Worm (Caenorhabditis elegans) whole organism, L2 larva: ENCODE results near the gene R160.12.

Source experiments
- C34F6.9 ChIP-seq: fragments of 150-350 bp; optimal IDR thresholded peaks from 2 replicates; lab custom pipeline; 2014; ENCODE audit warnings: missing biosample characterization, missing genetic modification characterization
- F13H6.1 ChIP-seq: sonication (generic microtip); optimal IDR thresholded peaks from 2 replicates; lab custom pipeline; 2016; ENCODE audit warnings: missing genetic modification characterization, missing compliant biosample characterization
- R02D3.7 ChIP-seq: fragments of 150-350 bp; optimal IDR thresholded peaks from 2 replicates; lab custom pipeline; 2014; ENCODE audit warnings: missing biosample characterization, missing genetic modification characterization
- Y55F3AM.14 ChIP-seq: fragments of 200-800 bp; sonication (Bioruptor generic); optimal IDR thresholded peaks from 2 replicates; lab custom pipeline; 2018; ENCODE audit warnings: mild to moderate bottlenecking, missing genetic modification characterization, missing compliant biosample characterization
- alr-1 ChIP-seq: fragments of 150-350 bp; optimal IDR thresholded peaks from 2 replicates; lab custom pipeline; 2014; ENCODE audit warnings: missing biosample characterization, missing genetic modification characterization
- aly-2 ChIP-seq: fragments of 150-350 bp; optimal IDR thresholded peaks from 2 replicates; lab custom pipeline; 2014; ENCODE audit warnings: missing biosample characterization, missing genetic modification characterization
- ama-1 ChIP-seq: fragments of 150-350 bp; optimal IDR thresholded peaks from 2 replicates; lab custom pipeline; 2018; ENCODE audit warnings: inconsistent platforms
- ceh-16 ChIP-seq: fragments of 150-350 bp; optimal IDR thresholded peaks from 2 replicates; lab custom pipeline; 2014; ENCODE audit warnings: missing biosample characterization, missing genetic modification characterization
- ceh-82 ChIP-seq: fragments of 150-350 bp; optimal IDR thresholded peaks from 2 replicates; lab custom pipeline; 2014; ENCODE audit warnings: missing biosample characterization, missing genetic modification characterization
- crh-2 ChIP-seq: sonication (generic microtip); optimal IDR thresholded peaks from 2 replicates; lab custom pipeline; 2017; ENCODE audit warnings: missing biosample characterization, missing genetic modification characterization
- dmd-4 ChIP-seq: sonication (generic microtip); optimal IDR thresholded peaks from 2 replicates; lab custom pipeline; 2017; ENCODE audit warnings: missing biosample characterization, missing genetic modification characterization
- egl-27 ChIP-seq: sonication (generic microtip); optimal IDR thresholded peaks from 3 replicates; lab custom pipeline; 2017; ENCODE audit warnings: missing biosample characterization, missing genetic modification reagents, missing genetic modification characterization
- elt-1 ChIP-seq: fragments of 150-350 bp; optimal IDR thresholded peaks from 2 replicates; lab custom pipeline; 2014; ENCODE audit warnings: missing biosample characterization, missing genetic modification characterization
- elt-3 ChIP-seq: sonication (generic microtip); optimal IDR thresholded peaks from 2 replicates; lab custom pipeline; 2017; ENCODE audit warnings: missing biosample characterization, missing genetic modification characterization
- fos-1 ChIP-seq: fragments of 150-350 bp; optimal IDR thresholded peaks from 2 replicates; lab custom pipeline; 2014; ENCODE audit warnings: missing biosample characterization, missing genetic modification characterization
- gmeb-1 ChIP-seq: fragments of 150-350 bp; optimal IDR thresholded peaks from 2 replicates; lab custom pipeline; 2014; ENCODE audit warnings: missing biosample characterization, missing genetic modification characterization
- lin-11 ChIP-seq: fragments of 150-350 bp; sonication (generic microtip); optimal IDR thresholded peaks from 2 replicates; lab custom pipeline; 2014; ENCODE audit warnings: missing biosample characterization, missing genetic modification characterization, inconsistent platforms, mixed read lengths
- lin-13 ChIP-seq: fragments of 150-350 bp; optimal IDR thresholded peaks from 2 replicates; lab custom pipeline; 2014; ENCODE audit warnings: missing biosample characterization, missing genetic modification reagents, missing genetic modification characterization
- lsy-2 ChIP-seq, 2 experiments: fragments of 150-350 bp in 1 of 2; sonication (generic microtip) in 1 of 2; optimal IDR thresholded peaks; 2 replicates each; lab custom pipeline; 2014 to 2017; ENCODE audit warnings: missing biosample characterization in 2 of 2, missing genetic modification characterization in 2 of 2
- mab-5 ChIP-seq: fragments of 150-350 bp; optimal IDR thresholded peaks from 2 replicates; lab custom pipeline; 2014; ENCODE audit warnings: missing biosample characterization, missing genetic modification characterization
- mbf-1 ChIP-seq: sonication (generic microtip); optimal IDR thresholded peaks from 2 replicates; lab custom pipeline; 2017; ENCODE audit warnings: missing biosample characterization, missing genetic modification characterization
- mdl-1 ChIP-seq, 2 experiments: fragments of 150-350 bp in 1 of 2; sonication (generic microtip) in 1 of 2; optimal IDR thresholded peaks; 2 replicates each; lab custom pipeline; 2017; ENCODE audit warnings: missing biosample characterization in 2 of 2, missing genetic modification characterization in 2 of 2
- nhr-10 ChIP-seq: sonication (generic microtip); optimal IDR thresholded peaks from 2 replicates; lab custom pipeline; 2017; ENCODE audit warnings: missing biosample characterization, missing genetic modification characterization
- nhr-11 ChIP-seq: fragments of 150-350 bp; optimal IDR thresholded peaks from 2 replicates; lab custom pipeline; 2014; ENCODE audit warnings: missing biosample characterization, missing genetic modification characterization
- nhr-12 ChIP-seq: fragments of 150-350 bp; optimal IDR thresholded peaks from 2 replicates; lab custom pipeline; 2014; ENCODE audit warnings: missing biosample characterization, missing genetic modification characterization
- nhr-129 ChIP-seq: fragments of 150-350 bp; optimal IDR thresholded peaks from 2 replicates; lab custom pipeline; 2014; ENCODE audit warnings: missing biosample characterization, missing genetic modification characterization
- nhr-21 ChIP-seq: fragments of 150-350 bp; optimal IDR thresholded peaks from 2 replicates; lab custom pipeline; 2014; ENCODE audit warnings: missing biosample characterization, missing genetic modification characterization
- nhr-25 ChIP-seq: fragments of 150-350 bp; sonication (generic microtip); optimal IDR thresholded peaks from 3 replicates; lab custom pipeline; 2014; ENCODE audit warnings: missing biosample characterization, missing genetic modification characterization
- nhr-6 ChIP-seq: fragments of 150-350 bp; optimal IDR thresholded peaks from 2 replicates; lab custom pipeline; 2014; ENCODE audit warnings: missing biosample characterization, missing genetic modification characterization
- nhr-77 ChIP-seq: fragments of 150-350 bp; optimal IDR thresholded peaks from 2 replicates; lab custom pipeline; 2014; ENCODE audit warnings: missing biosample characterization, missing genetic modification characterization
- peb-1 ChIP-seq: fragments of 150-350 bp; optimal IDR thresholded peaks from 2 replicates; lab custom pipeline; 2014; ENCODE audit warnings: missing biosample characterization, missing genetic modification characterization
- sem-4 ChIP-seq: fragments of 150-350 bp; optimal IDR thresholded peaks from 2 replicates; lab custom pipeline; 2014; ENCODE audit warnings: missing biosample characterization, missing genetic modification reagents, missing genetic modification characterization
- skn-1 ChIP-seq: sonication (generic microtip); optimal IDR thresholded peaks from 2 replicates; lab custom pipeline; 2017; ENCODE audit warnings: missing biosample characterization, missing genetic modification characterization
- sma-3 ChIP-seq: sonication (generic microtip); optimal IDR thresholded peaks from 2 replicates; lab custom pipeline; 2016; ENCODE audit warnings: missing genetic modification reagents, missing genetic modification characterization, missing compliant biosample characterization
- sma-9 ChIP-seq, 2 experiments: fragments of 150-350 bp in 1 of 2; sonication (generic microtip) in 1 of 2; optimal IDR thresholded peaks; 2 replicates each; lab custom pipeline; 2014 to 2016; ENCODE audit warnings: missing genetic modification characterization in 2 of 2, mild to moderate bottlenecking in 1 of 2, missing biosample characterization in 1 of 2, missing compliant biosample characterization in 1 of 2, missing genetic modification reagents in 1 of 2, moderate library complexity in 1 of 2
- snpc-4 ChIP-seq: fragments of 150-350 bp; optimal IDR thresholded peaks from 2 replicates; lab custom pipeline; 2014; ENCODE audit warnings: missing biosample characterization, missing genetic modification characterization
- unc-55 ChIP-seq: fragments of 150-350 bp; sonication (generic microtip); optimal IDR thresholded peaks from 3 replicates; lab custom pipeline; 2014; ENCODE audit warnings: missing biosample characterization, missing genetic modification reagents, missing genetic modification characterization
- unc-62 ChIP-seq: fragments of 150-350 bp; optimal IDR thresholded peaks from 2 replicates; lab custom pipeline; 2014; ENCODE audit warnings: missing biosample characterization, missing genetic modification reagents, missing genetic modification characterization
- zag-1 ChIP-seq: fragments of 150-350 bp; optimal IDR thresholded peaks from 2 replicates; lab custom pipeline; 2014; ENCODE audit warnings: missing biosample characterization, missing genetic modification characterization
- ztf-1 ChIP-seq: fragments of 200-800 bp; sonication (Bioruptor generic); conservative IDR thresholded peaks from 2 replicates; pipeline ENCODE4 v1.3.6; 2022; ENCODE audit warnings: missing genetic modification characterization, missing compliant biosample characterization
- ztf-11 ChIP-seq: sonication (generic microtip); optimal IDR thresholded peaks from 2 replicates; lab custom pipeline; 2017; ENCODE audit warnings: missing biosample characterization, missing genetic modification characterization
- ztf-4 ChIP-seq: fragments of 150-350 bp; optimal IDR thresholded peaks from 2 replicates; lab custom pipeline; 2014; ENCODE audit warnings: missing biosample characterization, missing genetic modification characterization

The R160.12 gene

ce11 chrX:4395073-4395850, 17.7 kb upstream of the R160.12 start:
- TF ChIP-seq lin-13 (GFP tag; lab: Kevin White, UChicago), result peak; percentile 60
- TF ChIP-seq nhr-21 (tag; lab: Kevin White, UChicago), result peak; percentile 85
- peak; percentile 82 for TF ChIP-seq gmeb-1 (tag; lab: Kevin White, UChicago)
- TF ChIP-seq nhr-10 (tag; lab: Kevin White, UChicago), result no peak
- TF ChIP-seq Y55F3AM.14 (GFP tag; lab: Kevin White, UChicago), result no peak
- peak; percentile 82 for TF ChIP-seq nhr-129 (tag; lab: Kevin White, UChicago)
- peak; percentile 35 for TF ChIP-seq mbf-1 (tag; lab: Kevin White, UChicago)
- TF ChIP-seq nhr-6 (tag; lab: Kevin White, UChicago), result peak; percentile 49
- TF ChIP-seq snpc-4 (tag; lab: Kevin White, UChicago), result peak; percentile 41
- TF ChIP-seq sma-9 (GFP tag; optimal IDR thresholded peaks at IDR 0.05; lab: Kevin White, UChicago), result peak; percentile 47
- TF ChIP-seq sma-9 (tag; optimal IDR thresholded peaks at IDR 0.05; lab: Kevin White, UChicago), result no peak
- no peak for TF ChIP-seq lin-11 (tag; lab: Kevin White, UChicago)
- peak; percentile 22 for TF ChIP-seq sem-4 (tag; lab: Kevin White, UChicago)
- TF ChIP-seq F13H6.1 (tag; lab: Kevin White, UChicago), result peak; percentile 79
- peak; percentile 78 for TF ChIP-seq nhr-25 (tag; lab: Kevin White, UChicago)
- TF ChIP-seq mab-5, result peak; percentile 70
- TF ChIP-seq dmd-4, result no peak
- peak; percentile 63 for TF ChIP-seq egl-27 (tag; lab: Kevin White, UChicago)
- peak; percentile 46 for TF ChIP-seq C34F6.9 (tag; lab: Kevin White, UChicago)
- peak; percentile 77 for TF ChIP-seq unc-55 (GFP tag; lab: Kevin White, UChicago)
- no peak for TF ChIP-seq nhr-12 (tag; lab: Kevin White, UChicago)
- TF ChIP-seq crh-2 (tag; lab: Kevin White, UChicago), result peak; percentile 89
- peak; percentile 82 for TF ChIP-seq sma-3 (GFP tag; lab: Kevin White, UChicago)
- no peak for TF ChIP-seq elt-3
- peak; percentile 59 to 77 for TF ChIP-seq lsy-2 (tag; optimal IDR thresholded peaks at IDR 0.05; lab: Kevin White, UChicago)
- TF ChIP-seq fos-1 (tag; lab: Kevin White, UChicago), result peak; percentile 64
- TF ChIP-seq ceh-82 (tag; lab: Kevin White, UChicago), result peak; percentile 63

- TF ChIP-seq unc-55 (GFP tag; lab: Kevin White, UChicago) (no peak), ztf-11 (no peak), ceh-82 (tag; lab: Kevin White, UChicago) (no peak), R02D3.7 (tag; lab: Kevin White, UChicago) (no peak), Y55F3AM.14 (GFP tag; lab: Kevin White, UChicago) (peak; percentile 10)
Measured at ce11 chrX:4391680-4392079, 14.1 kb upstream of the R160.12 start.

ce11 chrX:4388834-4389409, 11.3 kb upstream of the R160.12 start, which contains the start of gene dpy-23:
dpy-23 (plus strand) TSS chrX:4389359.
- TF ChIP-seq F13H6.1 (tag; lab: Kevin White, UChicago) (peak; percentile 98), R02D3.7 (tag; lab: Kevin White, UChicago) (no peak), nhr-77 (tag; lab: Kevin White, UChicago) (peak; percentile 49), alr-1 (no peak), peb-1 (tag; lab: Kevin White, UChicago) (no peak), sma-9 (GFP tag; optimal IDR thresholded peaks at IDR 0.05; lab: Kevin White, UChicago) (peak; percentile 97), sma-9 (tag; optimal IDR thresholded peaks at IDR 0.05; lab: Kevin White, UChicago) (no peak), egl-27 (tag; lab: Kevin White, UChicago) (peak; percentile 83), unc-62 (GFP tag; lab: Kevin White, UChicago) (peak; percentile 82), fos-1 (tag; lab: Kevin White, UChicago) (peak; percentile 91), elt-3 (no peak), mbf-1 (tag; lab: Kevin White, UChicago) (no peak), elt-1 (tag; lab: Kevin White, UChicago) (no peak), mdl-1 (tag; optimal IDR thresholded peaks at IDR 0.05; lab: Kevin White, UChicago) (peak; percentile 46 to 85), lin-13 (GFP tag; lab: Kevin White, UChicago) (peak; percentile 93), snpc-4 (tag; lab: Kevin White, UChicago) (peak; percentile 32), zag-1 (tag; lab: Kevin White, UChicago) (peak; percentile 95), gmeb-1 (tag; lab: Kevin White, UChicago) (peak; percentile 69), ceh-16 (peak; percentile 84), nhr-6 (tag; lab: Kevin White, UChicago) (peak; percentile 88), ama-1 (no peak), dmd-4 (no peak), sem-4 (tag; lab: Kevin White, UChicago) (peak; percentile 93), mab-5 (peak; percentile 90), unc-55 (GFP tag; lab: Kevin White, UChicago) (peak; percentile 97), ztf-4 (peak; percentile 92), lsy-2 (tag; optimal IDR thresholded peaks at IDR 0.05; lab: Kevin White, UChicago) (peak; percentile 75 to 91), skn-1 (tag; lab: Kevin White, UChicago) (no peak), C34F6.9 (tag; lab: Kevin White, UChicago) (peak; percentile 97), aly-2 (tag; lab: Kevin White, UChicago) (no peak), sma-3 (GFP tag; lab: Kevin White, UChicago) (peak; percentile 91), nhr-129 (tag; lab: Kevin White, UChicago) (peak; percentile 97), ztf-11 (no peak), lin-11 (tag; lab: Kevin White, UChicago) (peak; percentile 96), ceh-82 (tag; lab: Kevin White, UChicago) (peak; percentile 89), ztf-1 (GFP tag; lab: Robert Waterston, UW) (no peak), nhr-11 (no peak), crh-2 (tag; lab: Kevin White, UChicago) (peak; percentile 96)
